Fruit fly (Drosophila melanogaster) whole organism, pupa: ENCODE data around the gene Adat1.

Source experiments
- CG10348 ChIP-seq: fragments of 200-800 bp; sonication (Bioruptor generic); IDR thresholded peaks from 2 replicates; pipeline ENCODE4 v1.3.6; 2022; ENCODE audit warnings: missing biosample characterization, missing genetic modification characterization
- CG12605 ChIP-seq: fragments of 200-800 bp; sonication (Bioruptor generic); IDR thresholded peaks from 2 replicates; pipeline ENCODE4 v1.3.6; 2022; ENCODE audit warnings: missing biosample characterization, missing genetic modification characterization
- CG13204 ChIP-seq: fragments of 200-800 bp; sonication (Bioruptor generic); optimal IDR thresholded peaks from 2 replicates; lab custom pipeline; 2018; ENCODE audit warnings: missing biosample characterization, mild to moderate bottlenecking, missing genetic modification characterization, moderate library complexity
- CG14655 ChIP-seq: fragments of 200-800 bp; sonication (Bioruptor generic); optimal IDR thresholded peaks from 3 replicates; lab custom pipeline; 2017; ENCODE audit warnings: mild to moderate bottlenecking, missing biosample characterization, missing genetic modification reagents, missing genetic modification characterization
- CG15710 ChIP-seq: fragments of 200-800 bp; sonication (Bioruptor generic); optimal IDR thresholded peaks from 2 replicates; lab custom pipeline; 2018; ENCODE audit warnings: missing biosample characterization, mild to moderate bottlenecking, missing genetic modification characterization, moderate library complexity
- CG17806 ChIP-seq: fragments of 200-800 bp; sonication (Bioruptor generic); optimal IDR thresholded peaks from 2 replicates; lab custom pipeline; 2018; ENCODE audit warnings: missing biosample characterization, mild to moderate bottlenecking, missing genetic modification characterization, moderate library complexity
- CG32121 ChIP-seq: fragments of 200-800 bp; sonication (Bioruptor generic); IDR thresholded peaks from 2 replicates; pipeline ENCODE4 v1.3.6; 2022; ENCODE audit warnings: missing biosample characterization, missing genetic modification characterization
- CG34367 ChIP-seq: fragments of 200-800 bp; sonication (Bioruptor generic); optimal IDR thresholded peaks from 2 replicates; lab custom pipeline; 2018; ENCODE audit warnings: missing biosample characterization, mild to moderate bottlenecking, missing genetic modification characterization
- CG4496 ChIP-seq: fragments of 200-800 bp; sonication (Bioruptor generic); IDR thresholded peaks from 3 replicates; pipeline ENCODE4 v1.3.6; 2022; ENCODE audit warnings: missing biosample characterization, missing genetic modification characterization
- CG8159 ChIP-seq: fragments of 200-800 bp; sonication (Bioruptor generic); optimal IDR thresholded peaks from 3 replicates; lab custom pipeline; 2018; ENCODE audit warnings: missing biosample characterization, mild to moderate bottlenecking, missing genetic modification characterization, moderate library complexity
- CG8301 ChIP-seq: fragments of 200-800 bp; sonication (Bioruptor generic); optimal IDR thresholded peaks from 2 replicates; lab custom pipeline; 2018; ENCODE audit warnings: missing biosample characterization, mild to moderate bottlenecking, missing genetic modification characterization
- CG9948 ChIP-seq: fragments of 200-800 bp; sonication (Bioruptor generic); optimal IDR thresholded peaks from 2 replicates; lab custom pipeline; 2018; ENCODE audit warnings: missing biosample characterization, mild to moderate bottlenecking, missing genetic modification characterization, moderate library complexity
- D1 ChIP-seq: fragments of 200-800 bp; sonication (Bioruptor generic); optimal IDR thresholded peaks from 2 replicates; lab custom pipeline; 2018; ENCODE audit warnings: missing biosample characterization, mild to moderate bottlenecking, missing genetic modification characterization, moderate library complexity
- EcR ChIP-seq: fragments of 200-800 bp; sonication (Bioruptor generic); optimal IDR thresholded peaks from 3 replicates; lab custom pipeline; 2019; ENCODE audit warnings: missing biosample characterization, missing genetic modification characterization, mild to moderate bottlenecking, moderate library complexity, missing genetic modification reagents
- Ets98B ChIP-seq: fragments of 200-800 bp; sonication (Bioruptor generic); IDR thresholded peaks from 2 replicates; pipeline ENCODE4 v1.3.6; 2022; ENCODE audit warnings: missing biosample characterization, missing genetic modification characterization
- Pif1A ChIP-seq: fragments of 200-800 bp; sonication (Bioruptor generic); optimal IDR thresholded peaks from 3 replicates; lab custom pipeline; 2016; ENCODE audit warnings: missing biosample characterization, missing genetic modification characterization
- Pif1B ChIP-seq: fragments of 200-800 bp; sonication (Bioruptor generic); optimal IDR thresholded peaks from 3 replicates; lab custom pipeline; 2016; ENCODE audit warnings: missing biosample characterization, missing genetic modification characterization
- Snoo ChIP-seq: fragments of 200-800 bp; sonication (Bioruptor generic); optimal IDR thresholded peaks from 3 replicates; lab custom pipeline; 2017; ENCODE audit warnings: missing biosample characterization, mild to moderate bottlenecking, missing genetic modification characterization, inconsistent platforms
- fd96Ca ChIP-seq: fragments of 200-800 bp; sonication (Bioruptor generic); IDR thresholded peaks from 3 replicates; pipeline ENCODE4 v1.3.6; 2022; ENCODE audit warnings: missing biosample characterization, missing genetic modification characterization
- gl ChIP-seq: fragments of 200-800 bp; sonication (Bioruptor generic); optimal IDR thresholded peaks from 2 replicates; lab custom pipeline; 2018; ENCODE audit warnings: missing biosample characterization, mild to moderate bottlenecking, missing genetic modification characterization
- rn ChIP-seq: fragments of 200-800 bp; sonication (Bioruptor generic); IDR thresholded peaks from 2 replicates; pipeline ENCODE4 v1.3.6; 2022; ENCODE audit warnings: missing biosample characterization, missing genetic modification characterization

The Adat1 gene

DNA sequence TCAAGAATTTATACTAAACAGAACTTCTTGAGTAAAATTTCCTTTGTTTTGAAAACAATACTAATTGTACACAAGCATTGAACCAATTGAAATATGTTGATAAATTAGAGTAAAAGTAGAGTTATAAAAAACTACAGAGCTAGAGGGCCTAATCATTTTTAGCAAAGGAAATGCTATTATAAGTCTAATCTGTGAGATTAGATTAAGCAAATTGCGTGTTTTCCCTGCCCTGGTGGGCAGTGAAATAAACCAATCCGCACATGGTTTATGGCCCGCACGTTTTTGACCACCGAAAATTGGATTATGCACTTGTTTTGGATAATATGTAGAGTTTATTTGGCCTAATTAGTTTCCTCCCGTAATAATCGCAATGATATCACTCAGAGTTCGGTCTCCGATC lies 31.3 kb upstream of the Adat1 start:
- TF ChIP-seq fd96Ca (GFP tag; lab: Robert Waterston, UW) (no peak), CG8159 (tag; lab: Kevin White, UChicago) (no peak), CG10348 (GFP tag; lab: Robert Waterston, UW) (no peak), CG34367 (tag; lab: Kevin White, UChicago) (no peak), CG12605 (GFP tag; lab: Robert Waterston, UW) (no peak), CG17806 (tag; lab: Kevin White, UChicago) (no peak), CG15710 (no peak), CG4496 (GFP tag; lab: Robert Waterston, UW) (no peak), EcR (GFP tag; lab: Kevin White, UChicago) (no peak), D1 (tag; lab: Kevin White, UChicago) (no peak), rn (no peak)

DNA sequence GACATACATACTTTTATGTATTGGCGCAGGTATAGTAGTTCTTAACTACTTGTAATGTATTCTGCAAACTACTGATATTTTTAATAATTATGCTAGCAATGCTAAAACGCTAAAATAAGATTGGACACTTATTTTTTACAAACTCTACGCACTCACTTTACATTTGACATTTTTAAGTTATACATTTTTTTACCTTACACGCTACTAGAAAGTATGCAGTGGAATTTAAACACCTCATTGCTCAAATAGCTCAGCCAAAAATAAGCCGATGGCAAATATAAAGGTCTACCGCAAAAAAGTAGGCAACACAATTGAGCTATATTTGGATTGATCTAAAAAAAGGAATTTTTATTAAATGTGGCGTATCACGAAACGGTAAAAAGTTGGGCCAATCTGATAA lies 30.8 kb upstream of the Adat1 start:
- TF ChIP-seq Pif1B (GFP tag; lab: Kevin White, UChicago), result no peak
- TF ChIP-seq Ets98B (GFP tag; lab: Robert Waterston, UW), result no peak
- peak; percentile 29 for TF ChIP-seq D1 (tag; lab: Kevin White, UChicago)
- TF ChIP-seq CG17806 (tag; lab: Kevin White, UChicago), result no peak
- TF ChIP-seq, all 21 proteins: peak for 1

DNA sequence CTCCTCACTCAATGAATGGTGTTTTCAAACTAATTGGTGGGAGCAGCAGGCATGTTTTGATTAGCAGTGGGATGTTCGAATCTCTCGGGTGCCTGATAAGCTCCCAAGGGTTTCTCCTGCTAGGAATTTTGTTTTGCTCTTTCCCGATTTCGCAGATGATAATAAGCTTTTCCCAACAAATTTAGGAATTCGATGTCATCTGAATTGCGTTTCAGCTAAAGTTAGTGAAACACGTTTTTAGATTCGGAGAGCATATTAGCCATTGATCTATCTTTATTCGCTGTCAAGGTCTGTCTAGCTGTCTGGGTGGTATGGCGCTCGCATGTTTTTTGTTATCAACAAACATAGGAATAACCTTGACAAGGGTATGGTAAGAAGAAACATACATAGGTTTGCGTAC lies 30.2 kb upstream of the Adat1 start, which contains the start of gene CG33307:
TSS of gene CG33307 (minus strand) at position 13 of the 400 bp plus-strand sequence.
- TF ChIP-seq CG13204 (GFP tag; lab: Kevin White, UChicago) (no peak), CG9948 (tag; lab: Kevin White, UChicago) (no peak), CG15710 (no peak)

DNA sequence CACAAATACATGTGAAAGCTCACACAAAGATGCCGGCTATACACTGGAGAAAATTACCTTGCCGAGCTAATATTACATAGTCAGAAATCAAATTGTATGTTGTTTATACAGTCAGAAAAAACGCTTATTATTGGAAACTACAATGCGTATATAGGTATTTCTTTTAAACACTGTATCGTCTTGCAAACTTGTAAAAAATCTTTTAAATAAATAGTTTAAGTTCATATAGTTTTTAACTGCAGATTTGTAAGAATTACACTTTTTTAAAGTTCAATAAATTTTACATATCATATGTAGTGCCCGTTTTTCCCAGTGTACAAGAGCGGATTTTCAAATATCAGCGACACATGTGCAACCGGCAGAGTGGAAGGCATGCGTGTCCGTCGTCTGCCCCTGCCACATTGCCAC lies 28.5 kb upstream of the Adat1 start:
- TF ChIP-seq Snoo (tag; lab: Kevin White, UChicago) (peak; percentile 91), rn (peak; percentile 48; the same call in 1 of the 2 replicates), CG9948 (tag; lab: Kevin White, UChicago) (peak; percentile 88), CG10348 (GFP tag; lab: Robert Waterston, UW) (0 out of 2 replicates have a peak, but pooled peaks have one; percentile 16), CG17806 (tag; lab: Kevin White, UChicago) (peak; percentile 81), CG4496 (GFP tag; lab: Robert Waterston, UW) (peak; percentile 86), CG32121 (GFP tag; lab: Robert Waterston, UW) (peak; percentile 90), Pif1B (GFP tag; lab: Kevin White, UChicago) (peak; percentile 76), CG13204 (GFP tag; lab: Kevin White, UChicago) (peak; percentile 46), CG14655 (GFP tag; lab: Kevin White, UChicago) (peak; percentile 92), Pif1A (GFP tag; lab: Kevin White, UChicago) (peak; percentile 83), D1 (tag; lab: Kevin White, UChicago) (peak; percentile 82), fd96Ca (GFP tag; lab: Robert Waterston, UW) (no peak; the same call in 2 of the 3 replicates), CG15710 (peak; percentile 83), CG12605 (GFP tag; lab: Robert Waterston, UW) (peak; percentile 56), CG34367 (tag; lab: Kevin White, UChicago) (peak; percentile 76), Ets98B (GFP tag; lab: Robert Waterston, UW) (peak; percentile 80), gl (tag; lab: Kevin White, UChicago) (peak; percentile 40), EcR (GFP tag; lab: Kevin White, UChicago) (no peak), CG8159 (tag; lab: Kevin White, UChicago) (peak; percentile 86), CG8301 (tag; lab: Kevin White, UChicago) (peak; percentile 88)

DNA sequence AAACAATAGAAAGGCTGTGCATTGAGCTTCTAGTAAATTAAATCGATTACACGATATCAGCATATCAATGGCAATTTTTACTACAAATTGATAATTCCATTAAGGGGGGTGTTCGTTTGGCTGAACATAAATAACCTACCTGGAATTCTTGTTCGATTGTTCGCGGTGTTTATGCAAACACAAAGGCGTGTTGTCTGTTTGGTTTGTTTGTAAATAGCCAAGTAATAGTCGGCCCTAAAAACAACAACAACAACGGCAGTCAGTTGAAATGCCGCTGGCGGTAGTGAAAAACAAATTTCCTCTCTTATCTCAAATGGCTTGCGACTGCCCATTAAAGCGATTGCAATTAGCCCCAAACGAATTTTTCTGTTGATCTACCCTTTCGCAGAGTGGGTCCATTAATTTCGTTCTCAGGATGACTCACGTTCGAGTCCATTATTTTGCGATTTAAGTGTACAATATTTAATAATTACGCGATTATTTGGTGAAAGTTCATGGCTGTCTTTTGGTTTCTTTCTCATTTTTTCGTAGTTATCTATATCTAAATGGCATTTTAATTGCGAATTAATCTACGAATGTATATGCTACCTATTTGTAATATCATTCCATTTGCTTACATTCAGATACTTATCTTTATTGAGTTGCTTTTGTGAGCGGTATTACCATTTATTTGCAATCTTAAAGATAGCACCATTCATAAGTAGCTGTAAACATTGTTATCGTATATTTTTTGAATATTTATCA lies 27.5 kb upstream of the Adat1 start:
- no peak for TF ChIP-seq Ets98B (GFP tag; lab: Robert Waterston, UW)
- no peak for TF ChIP-seq Pif1B (GFP tag; lab: Kevin White, UChicago)
- TF ChIP-seq CG12605 (GFP tag; lab: Robert Waterston, UW), result no peak
- TF ChIP-seq gl (tag; lab: Kevin White, UChicago), result no peak
- TF ChIP-seq rn, result no peak
- TF ChIP-seq CG34367 (tag; lab: Kevin White, UChicago), result no peak
- TF ChIP-seq Snoo (tag; lab: Kevin White, UChicago), result no peak
- no peak for TF ChIP-seq CG8301 (tag; lab: Kevin White, UChicago)

DNA sequence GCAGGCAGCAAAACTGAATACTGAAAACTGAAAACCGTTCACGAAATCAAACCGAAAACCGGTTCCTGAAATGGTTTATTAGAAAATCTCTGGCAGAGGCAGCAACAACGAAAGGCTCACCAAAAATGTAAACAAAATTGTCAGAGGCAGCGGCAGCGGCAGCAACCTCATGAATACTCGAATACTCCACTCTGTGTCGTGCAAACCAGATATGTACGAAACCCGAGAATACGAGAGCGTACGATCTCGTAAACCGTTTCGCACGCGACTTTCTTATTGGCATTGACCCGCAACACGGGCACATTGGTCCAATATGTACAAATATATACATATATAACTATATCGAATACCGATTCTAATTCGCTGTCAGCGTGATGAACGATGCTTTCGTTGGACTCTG lies 26.3 kb upstream of the Adat1 start:
- TF ChIP-seq CG9948 (tag; lab: Kevin White, UChicago) (no peak), CG17806 (tag; lab: Kevin White, UChicago) (no peak), CG14655 (GFP tag; lab: Kevin White, UChicago) (no peak), CG15710 (no peak)
